Fruit fly (Drosophila melanogaster) whole organism, embryonic: ENCODE data around the gene AP-1sigma.

Source experiments
- BEAF-32 ChIP-seq: fragments of 200-800 bp; sonication (Bioruptor generic); optimal IDR thresholded peaks from 3 replicates; lab custom pipeline; 2017; ENCODE audit warnings: missing biosample characterization, missing genetic modification characterization, mild to moderate bottlenecking, moderate library complexity, missing genetic modification reagents
- CG12299 ChIP-seq: fragments of 200-800 bp; sonication (Bioruptor generic); optimal IDR thresholded peaks from 2 replicates; lab custom pipeline; 2018; ENCODE audit warnings: missing biosample characterization, mild to moderate bottlenecking, missing genetic modification characterization
- CG13123 ChIP-seq: fragments of 200-800 bp; sonication (Bioruptor generic); optimal IDR thresholded peaks from 2 replicates; lab custom pipeline; 2016; ENCODE audit warnings: missing biosample characterization, missing genetic modification characterization
- CG13287 ChIP-seq: fragments of 200-800 bp; sonication (Bioruptor generic); IDR thresholded peaks from 2 replicates; pipeline ENCODE4 v1.3.6; 2022; ENCODE audit warnings: missing biosample characterization, missing genetic modification characterization; ENCODE audit not compliant: partially characterized antibody
- CG13624 ChIP-seq: fragments of 200-800 bp; sonication (Bioruptor generic); optimal IDR thresholded peaks from 2 replicates; lab custom pipeline; 2016; ENCODE audit warnings: missing biosample characterization, missing genetic modification characterization
- CG14860 ChIP-seq: fragments of 200-800 bp; sonication (Bioruptor generic); IDR thresholded peaks from 3 replicates; pipeline ENCODE4 v1.3.6; 2022; ENCODE audit warnings: missing biosample characterization, missing genetic modification characterization; ENCODE audit not compliant: partially characterized antibody
- CG15601 ChIP-seq: fragments of 200-800 bp; sonication (Bioruptor generic); optimal IDR thresholded peaks from 3 replicates; lab custom pipeline; 2019; ENCODE audit warnings: missing biosample characterization, mild to moderate bottlenecking, missing genetic modification characterization, moderate library complexity
- CG17568 ChIP-seq: fragments of 200-800 bp; sonication (Bioruptor generic); optimal IDR thresholded peaks from 2 replicates; lab custom pipeline; 2018; ENCODE audit warnings: missing biosample characterization, mild to moderate bottlenecking, missing genetic modification characterization, moderate library complexity
- CG2116 ChIP-seq: fragments of 200-800 bp; sonication (Bioruptor generic); optimal IDR thresholded peaks from 3 replicates; lab custom pipeline; 2018; ENCODE audit warnings: missing biosample characterization, mild to moderate bottlenecking, missing genetic modification characterization
- CG30403 ChIP-seq: fragments of 200-800 bp; sonication (Bioruptor generic); optimal IDR thresholded peaks from 3 replicates; lab custom pipeline; 2016; ENCODE audit warnings: missing biosample characterization, missing genetic modification characterization
- CG31365 ChIP-seq: fragments of 200-800 bp; sonication (Bioruptor generic); optimal IDR thresholded peaks from 2 replicates; lab custom pipeline; 2018; ENCODE audit warnings: missing biosample characterization, mild to moderate bottlenecking, missing genetic modification characterization
- CG31388 ChIP-seq: fragments of 200-800 bp; sonication (Bioruptor generic); optimal IDR thresholded peaks from 2 replicates; lab custom pipeline; 2016; ENCODE audit warnings: missing biosample characterization, missing genetic modification characterization
- CG33557 ChIP-seq: fragments of 200-800 bp; sonication (Bioruptor generic); optimal IDR thresholded peaks from 2 replicates; lab custom pipeline; 2019; ENCODE audit warnings: missing biosample characterization, mild to moderate bottlenecking, missing genetic modification characterization, moderate library complexity
- CG34376 ChIP-seq: fragments of 200-800 bp; sonication (Bioruptor generic); optimal IDR thresholded peaks from 2 replicates; lab custom pipeline; 2018; ENCODE audit warnings: missing biosample characterization, mild to moderate bottlenecking, missing genetic modification characterization
- CG34422 ChIP-seq: fragments of 200-800 bp; sonication (Bioruptor generic); IDR thresholded peaks from 3 replicates; pipeline ENCODE4 v1.3.6; 2022; ENCODE audit warnings: missing biosample characterization, missing genetic modification characterization
- CG3838 ChIP-seq: fragments of 200-800 bp; sonication (Bioruptor generic); optimal IDR thresholded peaks from 3 replicates; lab custom pipeline; 2016; ENCODE audit warnings: missing biosample characterization, missing genetic modification characterization
- CG4404 ChIP-seq: fragments of 200-800 bp; sonication (Bioruptor generic); IDR thresholded peaks from 2 replicates; pipeline ENCODE4 v1.3.6; 2022; ENCODE audit warnings: missing biosample characterization, missing genetic modification characterization
- CG6175 ChIP-seq: fragments of 200-800 bp; sonication (Bioruptor generic); IDR thresholded peaks from 3 replicates; pipeline ENCODE4 v1.3.6; 2022; ENCODE audit warnings: missing biosample characterization, missing genetic modification characterization
- CG8924 ChIP-seq: fragments of 200-800 bp; optimal IDR thresholded peaks from 3 replicates; lab custom pipeline; 2019; ENCODE audit warnings: missing biosample characterization, mild to moderate bottlenecking, missing genetic modification characterization, moderate library complexity
- CG9797 ChIP-seq: fragments of 200-800 bp; sonication (Bioruptor generic); optimal IDR thresholded peaks from 3 replicates; lab custom pipeline; 2018; ENCODE audit warnings: missing biosample characterization, mild to moderate bottlenecking, missing genetic modification characterization
- Chrac-16 ChIP-seq: fragments of 200-800 bp; sonication (Bioruptor generic); optimal IDR thresholded peaks from 3 replicates; lab custom pipeline; 2016; ENCODE audit warnings: missing biosample characterization, missing genetic modification characterization
- Dip2 ChIP-seq: fragments of 200-800 bp; sonication (Bioruptor generic); IDR thresholded peaks from 2 replicates; pipeline ENCODE4 v1.3.6; 2022; ENCODE audit warnings: missing biosample characterization, missing genetic modification characterization
- Doc3 ChIP-seq: fragments of 200-800 bp; sonication (Bioruptor generic); IDR thresholded peaks from 3 replicates; pipeline ENCODE4 v1.3.6; 2022; ENCODE audit warnings: missing biosample characterization, missing genetic modification characterization; ENCODE audit not compliant: partially characterized antibody
- Drgx ChIP-seq: fragments of 200-800 bp; sonication (Bioruptor generic); IDR thresholded peaks from 2 replicates; pipeline ENCODE4 v1.3.6; 2022; ENCODE audit warnings: missing biosample characterization, missing genetic modification characterization
- Gsc ChIP-seq: fragments of 200-800 bp; sonication (Bioruptor generic); IDR thresholded peaks from 2 replicates; pipeline ENCODE4 v1.3.6; 2022; ENCODE audit warnings: missing biosample characterization, missing genetic modification characterization
- Jarid2 ChIP-seq: fragments of 200-800 bp; sonication (Bioruptor generic); optimal IDR thresholded peaks from 3 replicates; lab custom pipeline; 2017; ENCODE audit warnings: mild to moderate bottlenecking, missing biosample characterization, missing genetic modification reagents, missing genetic modification characterization
- Mrtf ChIP-seq: fragments of 200-800 bp; sonication (Bioruptor generic); IDR thresholded peaks from 3 replicates; pipeline ENCODE4 v1.3.6; 2022; ENCODE audit warnings: missing biosample characterization, missing genetic modification characterization
- Poxn ChIP-seq: fragments of 200-800 bp; sonication (Bioruptor generic); IDR thresholded peaks from 2 replicates; pipeline ENCODE4 v1.3.6; 2022; ENCODE audit warnings: missing biosample characterization, missing genetic modification characterization
- Ptx1 ChIP-seq: fragments of 200-800 bp; sonication (Bioruptor generic); IDR thresholded peaks from 2 replicates; pipeline ENCODE4 v1.3.6; 2022; ENCODE audit warnings: missing biosample characterization, missing genetic modification characterization
- Sin3A ChIP-seq: fragments of >200 bp; optimal IDR thresholded peaks from 2 replicates; lab custom pipeline; 2018
- ac ChIP-seq: fragments of 200-800 bp; sonication (Bioruptor generic); optimal IDR thresholded peaks from 3 replicates; lab custom pipeline; 2017; ENCODE audit warnings: missing biosample characterization, mild to moderate bottlenecking, missing genetic modification characterization
- ato ChIP-seq: fragments of 200-800 bp; sonication (Bioruptor generic); IDR thresholded peaks from 2 replicates; pipeline ENCODE4 v1.3.6; 2022; ENCODE audit warnings: missing biosample characterization, missing genetic modification characterization; ENCODE audit not compliant: partially characterized antibody
- bab2 ChIP-seq: fragments of 200-800 bp; sonication (Bioruptor generic); optimal IDR thresholded peaks from 2 replicates; lab custom pipeline; 2016; ENCODE audit warnings: missing biosample characterization, missing genetic modification characterization
- bbx ChIP-seq: fragments of 200-800 bp; sonication (Bioruptor generic); IDR thresholded peaks from 2 replicates; pipeline ENCODE4 v1.3.6; 2022; ENCODE audit warnings: missing biosample characterization, missing genetic modification characterization; ENCODE audit not compliant: partially characterized antibody
- ci ChIP-seq: fragments of 200-800 bp; sonication (Bioruptor generic); IDR thresholded peaks from 3 replicates; pipeline ENCODE4 v1.3.6; 2022; ENCODE audit warnings: missing biosample characterization, missing genetic modification characterization
- disco-r ChIP-seq: fragments of 200-800 bp; sonication (Bioruptor generic); optimal IDR thresholded peaks from 2 replicates; lab custom pipeline; 2016; ENCODE audit warnings: missing biosample characterization, missing genetic modification characterization
- exex ChIP-seq: fragments of 200-800 bp; sonication (Bioruptor generic); optimal IDR thresholded peaks from 4 replicates; lab custom pipeline; 2018; ENCODE audit warnings: missing biosample characterization, mild to moderate bottlenecking, missing genetic modification characterization, moderate library complexity
- gfzf ChIP-seq: fragments of 200-800 bp; sonication (Bioruptor generic); optimal IDR thresholded peaks from 2 replicates; lab custom pipeline; 2016; ENCODE audit warnings: missing biosample characterization, mild to moderate bottlenecking, missing genetic modification characterization, moderate library complexity
- inv ChIP-seq: fragments of 200-800 bp; sonication (Bioruptor generic); IDR thresholded peaks from 2 replicates; pipeline ENCODE4 v1.3.6; 2022; ENCODE audit warnings: missing biosample characterization, missing genetic modification characterization; ENCODE audit not compliant: partially characterized antibody
- lilli ChIP-seq: fragments of 200-800 bp; sonication (Bioruptor generic); optimal IDR thresholded peaks from 3 replicates; lab custom pipeline; 2016; ENCODE audit warnings: missing biosample characterization, missing genetic modification characterization
- lola ChIP-seq, 3 experiments: fragments of >200 bp in 2 of 3; fragments of 200-800 bp in 1 of 3; sonication (Bioruptor generic) in 1 of 3; optimal IDR thresholded peaks; 2 replicates each; lab custom pipeline; 2017 to 2019; ENCODE audit warnings: missing biosample characterization in 3 of 3, missing genetic modification characterization in 3 of 3, mild to moderate bottlenecking in 1 of 3, moderate library complexity in 1 of 3
- nmo ChIP-seq: fragments of 200-800 bp; sonication (Bioruptor generic); optimal IDR thresholded peaks from 2 replicates; lab custom pipeline; 2018; ENCODE audit warnings: missing biosample characterization, mild to moderate bottlenecking, missing genetic modification characterization, moderate library complexity
- pb ChIP-seq: fragments of 200-800 bp; sonication (Bioruptor generic); optimal IDR thresholded peaks from 3 replicates; lab custom pipeline; 2016; ENCODE audit warnings: missing biosample characterization, missing genetic modification characterization
- phol ChIP-seq: fragments of 200-800 bp; sonication (Bioruptor generic); optimal IDR thresholded peaks from 3 replicates; lab custom pipeline; 2018; ENCODE audit warnings: missing biosample characterization, mild to moderate bottlenecking, missing genetic modification characterization, moderate library complexity
- scrt ChIP-seq: fragments of 200-800 bp; sonication (Bioruptor generic); optimal IDR thresholded peaks from 2 replicates; lab custom pipeline; 2018; ENCODE audit warnings: missing biosample characterization, mild to moderate bottlenecking, missing genetic modification characterization, moderate library complexity
- slp2 ChIP-seq: fragments of 200-800 bp; sonication (Bioruptor generic); optimal IDR thresholded peaks from 2 replicates; lab custom pipeline; 2016; ENCODE audit warnings: missing biosample characterization, missing genetic modification characterization
- stwl ChIP-seq: fragments of 200-800 bp; sonication (Bioruptor generic); optimal IDR thresholded peaks from 3 replicates; lab custom pipeline; 2018; ENCODE audit warnings: missing biosample characterization, mild to moderate bottlenecking, missing genetic modification characterization, moderate library complexity
- ttk ChIP-seq: fragments of 200-800 bp; sonication (Bioruptor generic); IDR thresholded peaks from 2 replicates; pipeline ENCODE4 v2.1.2; 2022; ENCODE audit warnings: missing biosample characterization, missing genetic modification characterization
- z ChIP-seq: fragments of 200-800 bp; sonication (Bioruptor generic); IDR thresholded peaks from 3 replicates; pipeline ENCODE4 v1.3.6; 2022; ENCODE audit warnings: missing biosample characterization, missing genetic modification characterization

AP-1sigma gene

dm6 chr3R:23931095-23931728 is 27.2 kb upstream of the AP-1sigma start, which contains the start of the genes Rpt2 and CG13599 (continued):
- TF ChIP-seq CG3838 (GFP tag; lab: Kevin White, UChicago) (no peak), BEAF-32 (GFP tag; lab: Kevin White, UChicago) (peak; percentile 64), CG12299 (peak; percentile 41), Sin3A (lab: Kevin White, UChicago) (peak; percentile 66), CG14860 (GFP tag; lab: Robert Waterston, UW) (0 out of 3 replicates have a peak, but pooled peaks have one; percentile 20), bab2 (GFP tag; lab: Kevin White, UChicago) (peak; percentile 6), CG6175 (no peak), Gsc (GFP tag; lab: Robert Waterston, UW) (no peak), Drgx (no peak), lola (GFP tag; optimal IDR thresholded peaks at IDR 0.05; lab: Kevin White, UChicago) (peak in 1 of 3 experiments; percentile 22), CG13624 (GFP tag; lab: Kevin White, UChicago) (peak; percentile 47), inv (0 out of 2 replicates have a peak, but pooled peaks have one; percentile 23), ttk (GFP tag; lab: Robert Waterston, UW) (no peak), CG17568 (GFP tag; lab: Kevin White, UChicago) (peak; percentile 68), stwl (tag; lab: Kevin White, UChicago) (peak; percentile 72), CG13123 (no peak), ac (GFP tag; lab: Kevin White, UChicago) (no peak), Dip2 (GFP tag; lab: Robert Waterston, UW) (no peak), CG15601 (tag; lab: Kevin White, UChicago) (peak; percentile 48), ci (GFP tag; lab: Robert Waterston, UW) (no peak), lilli (GFP tag; lab: Kevin White, UChicago) (peak; percentile 34), Poxn (GFP tag; lab: Robert Waterston, UW) (no peak), CG33557 (GFP tag; lab: Kevin White, UChicago) (peak; percentile 0), CG2116 (peak; percentile 76), scrt (no peak), CG31365 (tag; lab: Kevin White, UChicago) (no peak), bbx (GFP tag; lab: Robert Waterston, UW) (peak; percentile 52; the same call in 1 of the 2 replicates), disco-r (GFP tag; lab: Kevin White, UChicago) (no peak), phol (tag; lab: Kevin White, UChicago) (peak; percentile 58), CG34422 (GFP tag; lab: Robert Waterston, UW) (peak; percentile 56; the same call in 1 of the 3 replicates), CG34376 (GFP tag; lab: Kevin White, UChicago) (peak; percentile 9), CG13287 (GFP tag; lab: Robert Waterston, UW) (peak; percentile 70; the same call in 1 of the 2 replicates), Ptx1 (no peak), Mrtf (GFP tag; lab: Robert Waterston, UW) (no peak), CG30403 (GFP tag; lab: Kevin White, UChicago) (peak; percentile 50), gfzf (GFP tag; lab: Kevin White, UChicago) (peak; percentile 52), Chrac-16 (GFP tag; lab: Kevin White, UChicago) (no peak), Doc3 (GFP tag; lab: Robert Waterston, UW) (peak; percentile 40; the same call in 1 of the 3 replicates), nmo (GFP tag; lab: Kevin White, UChicago) (peak; percentile 60), exex (tag; lab: Kevin White, UChicago) (peak; percentile 6), ato (peak; percentile 8; the same call in 1 of the 2 replicates), slp2 (GFP tag; lab: Kevin White, UChicago) (no peak), CG31388 (GFP tag; lab: Kevin White, UChicago) (no peak), pb (GFP tag; lab: Kevin White, UChicago) (no peak), CG8924 (tag; lab: Kevin White, UChicago) (peak; percentile 26), z (GFP tag; lab: Robert Waterston, UW) (no peak), CG9797 (peak; percentile 37), CG4404 (GFP tag; lab: Robert Waterston, UW) (no peak), Jarid2 (GFP tag; lab: Kevin White, UChicago) (no peak)
